Fruit fly (Drosophila melanogaster): ENCODE data around the gene CG1737.

DNA sequence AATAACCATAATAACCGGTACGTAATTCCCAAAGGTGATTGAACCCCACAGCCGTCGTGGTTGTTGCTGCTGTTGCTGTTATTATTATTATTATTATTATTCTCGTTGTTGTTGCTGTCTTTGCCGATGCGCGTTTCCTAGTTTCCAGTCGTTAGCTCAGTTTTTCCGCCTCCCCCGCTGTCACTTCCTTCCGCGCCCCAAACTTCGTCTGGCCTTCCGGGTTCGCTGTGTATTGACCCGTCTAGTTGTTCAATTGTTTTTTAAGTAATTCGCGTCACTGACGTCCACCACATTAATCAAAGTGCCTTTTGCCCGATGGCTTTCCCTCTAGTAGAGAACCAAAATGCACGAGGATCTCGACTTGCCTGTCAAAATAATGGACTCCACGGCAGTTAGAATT lies 21.2 kb downstream of the CG1737 start:
- TF ChIP-seq CG14655 (GFP tag; optimal IDR thresholded peaks at IDR 0.05) (no peak), CG9948 (tag; optimal IDR thresholded peaks at IDR 0.05) (no peak), fd96Ca (GFP tag; IDR thresholded peaks at IDR 0.05) (no peak), CG4496 (GFP tag; IDR thresholded peaks at IDR 0.05) (no peak), EcR (GFP tag; optimal IDR thresholded peaks at IDR 0.05) (no peak), CG12605 (GFP tag; IDR thresholded peaks at IDR 0.05) (no peak), gl (tag; optimal IDR thresholded peaks at IDR 0.05) (no peak), CG10348 (GFP tag; IDR thresholded peaks at IDR 0.05) (no peak), Ets98B (GFP tag; IDR thresholded peaks at IDR 0.05) (no peak), Pif1B (GFP tag; optimal IDR thresholded peaks at IDR 0.05) (no peak)

Data from whole organism, pupa.